Worm (Caenorhabditis elegans): Measurements from ENCODE around the gene elli-1.

DNA sequence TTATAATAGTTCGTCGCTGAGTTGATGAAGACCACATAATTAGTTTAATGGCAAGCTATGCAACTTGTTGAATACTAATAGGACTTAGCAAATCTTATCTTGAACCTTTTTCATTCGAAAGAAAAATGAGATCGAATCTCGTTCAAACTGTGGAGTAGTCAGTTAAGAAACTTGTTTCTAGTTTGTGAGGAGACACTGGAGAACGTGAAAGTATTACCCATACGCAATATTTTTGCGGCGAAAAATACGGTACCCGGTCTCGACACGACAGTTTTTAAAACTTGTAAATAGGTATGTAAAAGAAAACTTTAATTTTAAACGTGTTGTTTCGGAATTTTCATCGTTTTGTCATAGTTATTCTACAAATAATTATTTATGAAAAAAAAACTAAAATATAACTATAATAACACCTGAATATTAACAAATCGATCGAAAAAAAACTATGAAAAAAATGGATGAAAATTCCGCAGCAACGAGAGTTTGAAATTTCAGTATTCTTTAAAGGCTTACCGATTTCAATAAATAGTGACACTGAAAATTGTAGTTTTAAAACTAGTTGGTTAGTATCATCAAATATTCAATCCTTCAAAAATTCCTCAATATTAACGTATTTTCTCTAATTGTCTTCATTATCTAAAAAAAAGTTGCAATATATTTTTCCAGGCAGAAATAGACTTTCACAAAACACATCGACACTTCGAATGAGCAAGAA is 8.9 kb downstream of the elli-1 start, which contains the start of the genes F20C5.7 and parg-1:
- TF ChIP-seq mab-5 (tag; optimal IDR thresholded peaks at IDR 0.05) = no peak
- no peak for TF ChIP-seq egl-27 (tag; optimal IDR thresholded peaks at IDR 0.05)
- TF ChIP-seq unc-62 (GFP tag; optimal IDR thresholded peaks at IDR 0.05) = no peak
- no peak for TF ChIP-seq nhr-237 (tag; optimal IDR thresholded peaks at IDR 0.05)
- TF ChIP-seq nhr-25 (tag; optimal IDR thresholded peaks at IDR 0.05) = no peak
- TF ChIP-seq lin-39 (tag; optimal IDR thresholded peaks at IDR 0.05) = no peak
- TF ChIP-seq blmp-1 (tag; optimal IDR thresholded peaks at IDR 0.05; ENCODE audit: insufficient read depth) = no peak

Data from whole organism, L2 larva.